Fruit fly (Drosophila melanogaster) whole organism, prepupa: ENCODE data around the gene CG7130.
A peak's percentile ranks its signal among the peaks of the same experiment; 100 is the strongest.

ENCODE experiments used
- Blimp-1 ChIP-seq: fragments of 200-800 bp; sonication (Bioruptor generic); optimal IDR thresholded peaks from 3 replicates; lab custom pipeline; 2017; ENCODE audit warnings: missing biosample characterization, missing genetic modification characterization, mild to moderate bottlenecking, moderate library complexity, missing genetic modification reagents
- CG10631 ChIP-seq: fragments of 200-800 bp; sonication (Bioruptor generic); optimal IDR thresholded peaks from 2 replicates; lab custom pipeline; 2016; ENCODE audit warnings: missing biosample characterization, missing genetic modification characterization
- CG11294 ChIP-seq: fragments of 200-800 bp; sonication (Bioruptor generic); IDR thresholded peaks from 2 replicates; pipeline ENCODE4 v1.3.6; 2022; ENCODE audit warnings: missing biosample characterization, missing genetic modification characterization
- CG11762 ChIP-seq: fragments of 200-800 bp; sonication (Bioruptor generic); optimal IDR thresholded peaks from 3 replicates; lab custom pipeline; 2016; ENCODE audit warnings: missing biosample characterization, missing genetic modification characterization; ENCODE audit not compliant: insufficient read depth
- CG11902 ChIP-seq: fragments of 200-800 bp; sonication (Bioruptor generic); optimal IDR thresholded peaks from 3 replicates; lab custom pipeline; 2016; ENCODE audit warnings: missing biosample characterization, missing genetic modification characterization
- CG1621 ChIP-seq: fragments of 200-800 bp; sonication (Bioruptor generic); optimal IDR thresholded peaks from 3 replicates; lab custom pipeline; 2018; ENCODE audit warnings: missing biosample characterization, mild to moderate bottlenecking, missing genetic modification characterization
- CG3032 ChIP-seq: fragments of 200-800 bp; optimal IDR thresholded peaks from 2 replicates; lab custom pipeline; 2019; ENCODE audit warnings: missing biosample characterization, mild to moderate bottlenecking, missing genetic modification characterization, moderate library complexity
- CG31627 ChIP-seq: fragments of 200-800 bp; sonication (Bioruptor generic); optimal IDR thresholded peaks from 3 replicates; lab custom pipeline; 2016; ENCODE audit warnings: missing biosample characterization, missing genetic modification characterization
- CG3919 ChIP-seq: fragments of 200-800 bp; sonication (Bioruptor generic); optimal IDR thresholded peaks from 3 replicates; lab custom pipeline; 2016; ENCODE audit warnings: missing biosample characterization, missing genetic modification characterization
- CG6276 ChIP-seq: fragments of 200-800 bp; sonication (Bioruptor generic); optimal IDR thresholded peaks from 2 replicates; lab custom pipeline; 2017; ENCODE audit warnings: missing biosample characterization, mild to moderate bottlenecking, missing genetic modification characterization
- CG6792 ChIP-seq: fragments of 200-800 bp; sonication (Bioruptor generic); optimal IDR thresholded peaks from 3 replicates; lab custom pipeline; 2016; ENCODE audit warnings: missing biosample characterization, missing genetic modification characterization
- CG6854 ChIP-seq: fragments of 200-800 bp; sonication (Bioruptor generic); optimal IDR thresholded peaks from 2 replicates; lab custom pipeline; 2017; ENCODE audit warnings: missing biosample characterization, mild to moderate bottlenecking, missing genetic modification characterization
- CG7368 ChIP-seq: fragments of 200-800 bp; sonication (Bioruptor generic); optimal IDR thresholded peaks from 3 replicates; lab custom pipeline; 2016; ENCODE audit warnings: missing biosample characterization, missing genetic modification characterization
- CG8119 ChIP-seq: fragments of 200-800 bp; sonication (Bioruptor generic); IDR thresholded peaks from 3 replicates; pipeline ENCODE4 v1.3.6; 2022; ENCODE audit warnings: missing biosample characterization, missing genetic modification characterization
- CG8319 ChIP-seq: fragments of 200-800 bp; sonication (Bioruptor generic); optimal IDR thresholded peaks from 3 replicates; lab custom pipeline; 2016; ENCODE audit warnings: missing biosample characterization, missing genetic modification characterization
- CG8632 ChIP-seq: fragments of 200-800 bp; sonication (Bioruptor generic); optimal IDR thresholded peaks from 3 replicates; lab custom pipeline; 2016; ENCODE audit warnings: missing biosample characterization, missing genetic modification characterization
- CG9139 ChIP-seq: fragments of 200-800 bp; sonication (Bioruptor generic); optimal IDR thresholded peaks from 3 replicates; lab custom pipeline; 2017; ENCODE audit warnings: missing biosample characterization, mild to moderate bottlenecking, missing genetic modification characterization
- Eip75B ChIP-seq: fragments of 200-800 bp; sonication (Bioruptor generic); optimal IDR thresholded peaks from 3 replicates; lab custom pipeline; 2016; ENCODE audit warnings: missing biosample characterization, missing genetic modification characterization
- Ets21C ChIP-seq: fragments of 200-800 bp; sonication (Bioruptor generic); optimal IDR thresholded peaks from 3 replicates; lab custom pipeline; 2016; ENCODE audit warnings: missing biosample characterization, missing genetic modification characterization
- Ets96B ChIP-seq: fragments of 200-800 bp; optimal IDR thresholded peaks from 2 replicates; lab custom pipeline; 2019; ENCODE audit warnings: missing biosample characterization, mild to moderate bottlenecking, missing genetic modification characterization, moderate library complexity
- Gug ChIP-seq: fragments of 200-800 bp; sonication (Bioruptor generic); IDR thresholded peaks from 2 replicates; pipeline ENCODE4 v1.3.6; 2022; ENCODE audit warnings: missing biosample characterization, missing genetic modification characterization
- Hr38 ChIP-seq: sonication (Bioruptor generic); optimal IDR thresholded peaks from 2 replicates; lab custom pipeline; 2016; ENCODE audit warnings: missing biosample characterization, missing genetic modification characterization
- Hr39 ChIP-seq: fragments of 200-800 bp; sonication (Bioruptor generic); optimal IDR thresholded peaks from 2 replicates; lab custom pipeline; 2016; ENCODE audit warnings: missing biosample characterization, missing genetic modification characterization
- Hr4 ChIP-seq: fragments of 200-800 bp; sonication (Bioruptor generic); optimal IDR thresholded peaks from 3 replicates; lab custom pipeline; 2016; ENCODE audit warnings: missing biosample characterization, missing genetic modification characterization
- Lpt ChIP-seq: fragments of 200-800 bp; sonication (Bioruptor generic); optimal IDR thresholded peaks from 3 replicates; lab custom pipeline; 2016; ENCODE audit warnings: missing biosample characterization, missing genetic modification characterization
- OdsH ChIP-seq: fragments of 200-800 bp; sonication (Bioruptor generic); optimal IDR thresholded peaks from 3 replicates; lab custom pipeline; 2016; ENCODE audit warnings: missing biosample characterization, missing genetic modification characterization
- Sox14 ChIP-seq: fragments of 200-800 bp; sonication (Bioruptor generic); optimal IDR thresholded peaks from 3 replicates; lab custom pipeline; 2016; ENCODE audit warnings: missing biosample characterization, missing genetic modification characterization
- achi ChIP-seq: fragments of 200-800 bp; sonication (Bioruptor generic); optimal IDR thresholded peaks from 3 replicates; lab custom pipeline; 2016; ENCODE audit warnings: missing biosample characterization, missing genetic modification characterization
- cyc ChIP-seq: fragments of 200-800 bp; sonication (Bioruptor generic); optimal IDR thresholded peaks from 3 replicates; lab custom pipeline; 2016; ENCODE audit warnings: missing biosample characterization, missing genetic modification characterization
- dac ChIP-seq: fragments of 200-800 bp; sonication (Bioruptor generic); optimal IDR thresholded peaks from 2 replicates; lab custom pipeline; 2017; ENCODE audit warnings: missing biosample characterization, mild to moderate bottlenecking, missing genetic modification characterization
- dsx ChIP-seq: fragments of 200-800 bp; optimal IDR thresholded peaks from 3 replicates; lab custom pipeline; 2019; ENCODE audit warnings: missing biosample characterization, mild to moderate bottlenecking, missing genetic modification characterization, moderate library complexity; ENCODE audit not compliant: poor library complexity, severe bottlenecking
- fkh ChIP-seq: fragments of 200-800 bp; sonication (Bioruptor generic); optimal IDR thresholded peaks from 3 replicates; lab custom pipeline; 2017; ENCODE audit warnings: missing biosample characterization, mild to moderate bottlenecking, missing genetic modification characterization, moderate library complexity
- pdm3 ChIP-seq: fragments of 200-800 bp; sonication (Bioruptor generic); optimal IDR thresholded peaks from 3 replicates; lab custom pipeline; 2016; ENCODE audit warnings: missing biosample characterization, missing genetic modification characterization
- salr ChIP-seq, 2 experiments: fragments of 200-800 bp; sonication (Bioruptor generic); optimal IDR thresholded peaks; 3 replicates each; lab custom pipeline; 2016 to 2018; ENCODE audit warnings: missing biosample characterization in 2 of 2, missing genetic modification characterization in 2 of 2, mild to moderate bottlenecking in 1 of 2
- spab ChIP-seq: fragments of 200-800 bp; sonication (Bioruptor generic); optimal IDR thresholded peaks from 2 replicates; lab custom pipeline; 2017; ENCODE audit warnings: missing biosample characterization, mild to moderate bottlenecking, missing genetic modification characterization, missing genetic modification reagents
- svp ChIP-seq: fragments of 200-800 bp; sonication (Bioruptor generic); peaks from one replicate; lab custom pipeline; 2016; ENCODE audit warnings: missing biosample characterization, missing genetic modification characterization

The CG7130 gene

DNA sequence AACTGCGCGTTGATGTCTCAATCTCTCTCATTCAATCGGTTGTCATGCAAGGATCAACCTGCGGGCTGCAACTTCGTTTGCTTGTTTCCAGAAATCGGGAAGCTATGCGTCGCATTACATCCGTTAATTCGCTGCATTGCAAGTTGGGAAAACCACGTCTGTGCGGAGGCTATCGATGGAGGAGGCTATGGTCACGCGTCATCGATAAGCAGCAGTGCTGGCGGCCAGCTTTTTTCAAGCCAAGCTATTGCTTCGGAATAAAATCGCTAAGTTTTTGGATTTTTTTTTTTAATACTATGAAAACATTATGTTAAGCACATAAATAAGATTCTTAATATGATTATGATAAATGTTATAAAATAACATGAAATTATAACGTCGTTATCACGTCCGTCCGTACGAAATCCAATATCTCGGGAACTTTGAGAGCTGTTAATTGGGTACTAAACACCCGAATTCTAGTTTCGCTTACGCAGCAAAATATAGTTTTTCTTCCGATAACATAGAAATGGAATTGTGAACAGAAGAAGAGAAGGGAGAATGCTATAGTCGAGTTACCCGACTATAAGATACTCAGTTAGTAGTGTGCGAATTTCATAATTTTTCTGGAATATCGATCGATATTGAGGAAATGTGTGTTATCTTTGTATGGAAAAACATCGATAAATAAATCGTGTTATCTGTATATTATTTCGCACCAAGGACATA is 3.7 kb downstream of the CG7130 start, which contains the start of gene CG7139 (continued):
- TF ChIP-seq CG1621 (tag; lab: Kevin White, UChicago): no peak
- TF ChIP-seq CG8632: no peak
- peak; percentile 29 for TF ChIP-seq CG10631
- no peak for TF ChIP-seq CG7368 (GFP tag; lab: Kevin White, UChicago)
- TF ChIP-seq Sox14 (GFP tag; lab: Kevin White, UChicago): peak; percentile 2
- TF ChIP-seq CG11902 (GFP tag; lab: Kevin White, UChicago): no peak
- TF ChIP-seq achi (GFP tag; lab: Kevin White, UChicago): no peak
- TF ChIP-seq CG11294 (GFP tag; lab: Robert Waterston, UW): no peak
- TF ChIP-seq Lpt: no peak
- TF ChIP-seq CG31627 (GFP tag; lab: Kevin White, UChicago): peak; percentile 45
- no peak for TF ChIP-seq Blimp-1
- TF ChIP-seq CG11762: no peak
- peak; percentile 38 for TF ChIP-seq Hr4 (GFP tag; lab: Kevin White, UChicago)
- TF ChIP-seq CG3919: no peak
- no peak for TF ChIP-seq Hr38
- TF ChIP-seq Hr39 (GFP tag; lab: Kevin White, UChicago): peak; percentile 26
- no peak for TF ChIP-seq Gug (GFP tag; lab: Robert Waterston, UW)
- TF ChIP-seq CG9139 (GFP tag; lab: Kevin White, UChicago): no peak

DNA sequence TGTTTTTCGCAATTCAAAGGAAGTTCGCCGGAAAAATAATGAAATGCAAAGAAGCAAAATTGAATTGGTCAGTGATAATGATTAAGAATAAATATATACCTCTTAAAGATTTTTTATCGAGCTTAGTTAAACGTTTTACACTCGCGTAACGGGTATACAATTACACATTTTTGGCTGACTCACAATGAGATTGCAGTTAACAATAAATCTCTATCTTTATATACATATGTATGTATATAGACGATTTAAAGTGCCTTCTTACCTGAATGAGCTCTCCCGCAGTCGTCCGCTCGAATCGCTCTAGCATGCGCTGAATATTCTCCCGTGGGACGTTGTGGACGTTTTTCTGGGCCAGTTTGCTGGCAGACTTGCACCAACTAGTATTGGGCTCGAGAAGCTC is 5.0 kb downstream of the CG7130 start:
- TF ChIP-seq Gug (GFP tag; lab: Robert Waterston, UW): no peak
- TF ChIP-seq Ets21C (GFP tag; lab: Kevin White, UChicago): no peak
- TF ChIP-seq Hr38: no peak
- TF ChIP-seq CG6792: no peak
- TF ChIP-seq CG1621 (tag; lab: Kevin White, UChicago): no peak
- TF ChIP-seq CG31627 (GFP tag; lab: Kevin White, UChicago): no peak
- no peak for TF ChIP-seq Lpt
- TF ChIP-seq CG8319: no peak
- no peak for TF ChIP-seq CG3032
- no peak for TF ChIP-seq spab (GFP tag; lab: Kevin White, UChicago)
- TF ChIP-seq Ets96B (tag; lab: Kevin White, UChicago): no peak
- no peak for TF ChIP-seq CG6276 (GFP tag; lab: Kevin White, UChicago)
- no peak for TF ChIP-seq dsx (GFP tag; lab: Kevin White, UChicago)
- no peak for TF ChIP-seq CG6854 (GFP tag; lab: Kevin White, UChicago)

DNA sequence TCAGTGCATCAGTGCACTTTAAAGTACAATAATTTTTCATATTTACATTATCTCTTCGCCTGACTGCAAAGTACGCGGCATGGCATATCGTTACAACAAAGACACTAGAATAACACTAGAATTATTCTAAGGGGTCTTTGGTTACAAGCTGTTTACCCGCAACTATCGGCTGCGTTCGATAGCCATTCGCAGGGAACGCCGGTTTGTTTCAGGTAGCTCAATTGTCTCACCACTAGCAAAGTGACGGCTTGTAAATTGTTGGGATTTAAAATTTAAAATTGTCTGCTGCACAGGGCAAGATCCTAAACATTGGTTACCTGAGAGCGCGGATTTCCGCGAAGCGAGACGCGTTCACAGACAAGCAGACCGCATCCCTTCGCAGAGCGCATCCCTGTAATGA is 9.9 kb downstream of the CG7130 start, which contains the start of gene CG14561:
Gene CG14561, plus strand, starts transcription at position 214 of the 400 bp plus-strand sequence.
- TF ChIP-seq Sox14 (GFP tag; lab: Kevin White, UChicago) (peak; percentile 42), CG7368 (GFP tag; lab: Kevin White, UChicago) (no peak), Blimp-1 (no peak), svp (GFP tag; lab: Kevin White, UChicago) (peak; percentile 47), salr (GFP tag; optimal IDR thresholded peaks at IDR 0.05; lab: Kevin White, UChicago) (no peak), fkh (GFP tag; lab: Kevin White, UChicago) (peak; percentile 81), achi (GFP tag; lab: Kevin White, UChicago) (peak; percentile 95), CG10631 (no peak), CG8319 (peak; percentile 18), CG8119 (no peak), cyc (GFP tag; lab: Kevin White, UChicago) (no peak), Eip75B (GFP tag; lab: Kevin White, UChicago) (no peak), Hr38 (no peak), dac (GFP tag; lab: Kevin White, UChicago) (no peak), dsx (GFP tag; lab: Kevin White, UChicago) (peak; percentile 35), OdsH (no peak), pdm3 (no peak)
